Worm (Caenorhabditis elegans) whole organism, L4 larva: ENCODE data around the gene spp-28.

Experiments used
- D1046.2 ChIP-seq: fragments of 200-800 bp; sonication (Bioruptor generic); IDR thresholded peaks from 2 replicates; pipeline ENCODE4 v1.3.6; 2022; ENCODE audit warnings: missing genetic modification characterization, missing compliant biosample characterization
- F10B5.3 ChIP-seq: sonication (generic microtip); optimal IDR thresholded peaks from 2 replicates; lab custom pipeline; 2016; ENCODE audit warnings: mild to moderate bottlenecking, missing genetic modification characterization, missing compliant biosample characterization
- F37D6.2 ChIP-seq: sonication (generic microtip); optimal IDR thresholded peaks from 2 replicates; lab custom pipeline; 2016; ENCODE audit warnings: mild to moderate bottlenecking, missing genetic modification characterization, missing compliant biosample characterization
- F44E2.7 ChIP-seq: fragments of 200-800 bp; sonication (Bioruptor generic); IDR thresholded peaks from 2 replicates; pipeline ENCODE4 v2.1.2; 2022; ENCODE audit warnings: missing genetic modification characterization, missing compliant biosample characterization
- T20F7.1 ChIP-seq: fragments of 200-800 bp; sonication (Bioruptor generic); optimal IDR thresholded peaks from 2 replicates; lab custom pipeline; 2018; ENCODE audit warnings: mild to moderate bottlenecking, missing genetic modification characterization, missing compliant biosample characterization
- T26A8.4 ChIP-seq: fragments of 200-800 bp; sonication (Bioruptor generic); IDR thresholded peaks from 2 replicates; pipeline ENCODE4 v1.3.6; 2022; ENCODE audit warnings: missing genetic modification characterization, missing compliant biosample characterization
- Y48G9A.11 ChIP-seq: fragments of 200-800 bp; sonication (Bioruptor generic); IDR thresholded peaks from 2 replicates; pipeline ENCODE4 v1.3.6; 2022; ENCODE audit warnings: missing genetic modification reagents, missing genetic modification characterization, missing compliant biosample characterization
- Y5F2A.4 ChIP-seq: fragments of 200-800 bp; sonication (Bioruptor generic); optimal IDR thresholded peaks from 2 replicates; lab custom pipeline; 2018; ENCODE audit warnings: mild to moderate bottlenecking, missing genetic modification characterization, missing compliant biosample characterization
- ZK546.5 ChIP-seq, 2 experiments: sonication (generic microtip); optimal IDR thresholded peaks; 2 replicates each; lab custom pipeline; 2017; ENCODE audit warnings: missing biosample characterization in 2 of 2, missing genetic modification characterization in 2 of 2
- ama-1 ChIP-seq: fragments of 150-350 bp; optimal IDR thresholded peaks from 2 replicates; lab custom pipeline; 2014; ENCODE audit warnings: inconsistent platforms, mixed read lengths
- ceh-20 ChIP-seq: fragments of 200-800 bp; sonication (Bioruptor generic); IDR thresholded peaks from 2 replicates; pipeline ENCODE4 v1.3.6; 2022; ENCODE audit warnings: missing genetic modification reagents, missing genetic modification characterization, missing compliant biosample characterization
- ceh-32 ChIP-seq: sonication (generic microtip); optimal IDR thresholded peaks from 2 replicates; lab custom pipeline; 2016; ENCODE audit warnings: mild to moderate bottlenecking, missing genetic modification characterization, missing compliant biosample characterization; ENCODE audit not compliant: poor library complexity
- ceh-44 ChIP-seq: fragments of 200-800 bp; sonication (Bioruptor generic); IDR thresholded peaks from 2 replicates; pipeline ENCODE4 v1.3.6; 2022; ENCODE audit warnings: missing genetic modification reagents, missing genetic modification characterization, missing compliant biosample characterization
- ceh-62 ChIP-seq: sonication (generic microtip); optimal IDR thresholded peaks from 2 replicates; lab custom pipeline; 2017; ENCODE audit warnings: missing biosample characterization, missing genetic modification characterization
- cey-2 ChIP-seq: sonication (generic microtip); optimal IDR thresholded peaks from 3 replicates; lab custom pipeline; 2017; ENCODE audit warnings: missing genetic modification characterization, mild to moderate bottlenecking, missing compliant biosample characterization, antibody characterized with exemption, borderline replicate concordance; ENCODE audit not compliant: insufficient read depth
- dmd-8 ChIP-seq: fragments of 200-800 bp; sonication (Bioruptor generic); IDR thresholded peaks from 2 replicates; pipeline ENCODE4 v1.3.6; 2022; ENCODE audit warnings: missing genetic modification characterization, missing compliant biosample characterization
- duxl-1 ChIP-seq: sonication (generic microtip); optimal IDR thresholded peaks from 2 replicates; lab custom pipeline; 2016; ENCODE audit warnings: mild to moderate bottlenecking, missing genetic modification characterization, moderate library complexity, missing compliant biosample characterization; ENCODE audit not compliant: poor library complexity
- egl-27 ChIP-seq: sonication (generic microtip); optimal IDR thresholded peaks from 3 replicates; lab custom pipeline; 2017; ENCODE audit warnings: missing biosample characterization, missing genetic modification reagents, missing genetic modification characterization
- fos-1 ChIP-seq: fragments of 150-350 bp; optimal IDR thresholded peaks from 2 replicates; lab custom pipeline; 2014; ENCODE audit warnings: missing biosample characterization, missing genetic modification characterization
- hif-1 ChIP-seq, 2 experiments: sonication (generic microtip); optimal IDR thresholded peaks; 2 replicates each; lab custom pipeline; 2016 to 2017; ENCODE audit warnings: missing compliant biosample characterization in 2 of 2, missing genetic modification characterization in 2 of 2, missing genetic modification reagents in 2 of 2, missing genotype in 2 of 2, mild to moderate bottlenecking in 1 of 2
- hmg-1.1 ChIP-seq: fragments of 200-800 bp; sonication (Bioruptor generic); IDR thresholded peaks from 2 replicates; pipeline ENCODE4 v1.3.6; 2022; ENCODE audit warnings: missing genetic modification reagents, missing genetic modification characterization, missing compliant biosample characterization
- lin-1 ChIP-seq: fragments of 200-800 bp; sonication (Bioruptor generic); IDR thresholded peaks from 2 replicates; pipeline ENCODE4 v1.3.6; 2022; ENCODE audit warnings: missing genetic modification reagents, missing genetic modification characterization, missing compliant biosample characterization
- lir-3 ChIP-seq: sonication (generic microtip); optimal IDR thresholded peaks from 2 replicates; lab custom pipeline; 2016; ENCODE audit warnings: mild to moderate bottlenecking, missing genetic modification characterization, missing compliant biosample characterization
- lsy-2 ChIP-seq, 2 experiments: fragments of 150-350 bp in 1 of 2; sonication (generic microtip) in 1 of 2; optimal IDR thresholded peaks; 2 replicates each; lab custom pipeline; 2014 to 2017; ENCODE audit warnings: missing biosample characterization in 2 of 2, missing genetic modification characterization in 2 of 2
- madf-9 ChIP-seq: fragments of 200-800 bp; sonication (Bioruptor generic); conservative IDR thresholded peaks from 2 replicates; pipeline ENCODE4 v1.3.6; 2022; ENCODE audit warnings: missing genetic modification reagents, missing genetic modification characterization, missing compliant biosample characterization
- mdl-1 ChIP-seq, 2 experiments: fragments of 150-350 bp in 1 of 2; sonication (generic microtip) in 1 of 2; optimal IDR thresholded peaks; 2 replicates each; lab custom pipeline; 2014 to 2017; ENCODE audit warnings: missing biosample characterization in 2 of 2, missing genetic modification characterization in 2 of 2
- mdt-29 ChIP-seq: fragments of 200-800 bp; sonication (Bioruptor generic); IDR thresholded peaks from 2 replicates; pipeline ENCODE4 v1.3.6; 2022; ENCODE audit warnings: missing genetic modification reagents, missing genetic modification characterization, missing compliant biosample characterization
- mes-2 ChIP-seq: sonication (generic microtip); optimal IDR thresholded peaks from 2 replicates; lab custom pipeline; 2016; ENCODE audit warnings: missing genotype, mild to moderate bottlenecking, missing genetic modification characterization, missing compliant biosample characterization; ENCODE audit not compliant: poor library complexity, severe bottlenecking
- nhr-102 ChIP-seq: sonication (generic microtip); optimal IDR thresholded peaks from 2 replicates; lab custom pipeline; 2016; ENCODE audit warnings: mild to moderate bottlenecking, missing genetic modification characterization, moderate library complexity, missing compliant biosample characterization
- nhr-237 ChIP-seq: sonication (generic microtip); optimal IDR thresholded peaks from 2 replicates; lab custom pipeline; 2017; ENCODE audit warnings: missing biosample characterization, missing genetic modification characterization
- nhr-42 ChIP-seq: fragments of 200-800 bp; sonication (Bioruptor generic); IDR thresholded peaks from 2 replicates; pipeline ENCODE4 v1.3.6; 2022; ENCODE audit warnings: missing genetic modification characterization, missing compliant biosample characterization
- nhr-48 ChIP-seq: sonication (generic microtip); optimal IDR thresholded peaks from 2 replicates; lab custom pipeline; 2016; ENCODE audit warnings: mild to moderate bottlenecking, missing genetic modification characterization, missing compliant biosample characterization
- nhr-77 ChIP-seq: fragments of 150-350 bp; optimal IDR thresholded peaks from 2 replicates; lab custom pipeline; 2014; ENCODE audit warnings: missing biosample characterization, missing genetic modification characterization
- pha-4 ChIP-seq, 2 experiments: fragments of 150-350 bp in 1 of 2; fragments of 200-800 bp in 1 of 2; sonication (Bioruptor generic) in 1 of 2; IDR thresholded peaks in 1 of 2; optimal IDR thresholded peaks in 1 of 2; 2 replicates each; pipeline versions ENCODE4 v1.3.6 to Lab custom; 2014 to 2022; ENCODE audit warnings: missing genetic modification characterization in 2 of 2, missing genetic modification reagents in 2 of 2, missing biosample characterization in 1 of 2, missing compliant biosample characterization in 1 of 2
- pqm-1 ChIP-seq: sonication (generic microtip); optimal IDR thresholded peaks from 2 replicates; lab custom pipeline; 2017; ENCODE audit warnings: missing biosample characterization, missing genetic modification characterization
- rbr-2 ChIP-seq: sonication (generic microtip); optimal IDR thresholded peaks from 2 replicates; lab custom pipeline; 2016; ENCODE audit warnings: missing genotype, missing genetic modification characterization, missing compliant biosample characterization
- sdz-12 ChIP-seq: fragments of 200-800 bp; sonication (Bioruptor generic); optimal IDR thresholded peaks from 2 replicates; lab custom pipeline; 2018; ENCODE audit warnings: mild to moderate bottlenecking, missing genetic modification characterization, missing compliant biosample characterization
- set-16 ChIP-seq: fragments of 200-800 bp; sonication (Bioruptor generic); IDR thresholded peaks from 2 replicates; pipeline ENCODE4 v1.3.6; 2022; ENCODE audit warnings: missing genetic modification reagents, missing genetic modification characterization, missing compliant biosample characterization
- snpc-1.2 ChIP-seq: fragments of 200-800 bp; sonication (Bioruptor generic); IDR thresholded peaks from 2 replicates; pipeline ENCODE4 v1.3.6; 2022; ENCODE audit warnings: missing genetic modification reagents, missing genetic modification characterization, missing compliant biosample characterization
- snpc-4 ChIP-seq: fragments of 150-350 bp; optimal IDR thresholded peaks from 2 replicates; lab custom pipeline; 2014; ENCODE audit warnings: missing biosample characterization, missing genetic modification characterization
- spr-3 ChIP-seq: fragments of 200-800 bp; sonication (Bioruptor generic); optimal IDR thresholded peaks from 2 replicates; lab custom pipeline; 2018; ENCODE audit warnings: mild to moderate bottlenecking, missing genetic modification characterization, missing compliant biosample characterization
- tag-97 ChIP-seq: fragments of 200-800 bp; sonication (Bioruptor generic); IDR thresholded peaks from 2 replicates; pipeline ENCODE4 v1.3.6; 2022; ENCODE audit warnings: missing genetic modification characterization, missing compliant biosample characterization
- unc-39 ChIP-seq: sonication (generic microtip); optimal IDR thresholded peaks from 2 replicates; lab custom pipeline; 2017; ENCODE audit warnings: missing biosample characterization, missing genetic modification characterization
- zag-1 ChIP-seq: fragments of 150-350 bp; optimal IDR thresholded peaks from 2 replicates; lab custom pipeline; 2014; ENCODE audit warnings: missing biosample characterization, missing genetic modification characterization
- zfp-3 ChIP-seq: fragments of 200-800 bp; sonication (Bioruptor generic); conservative IDR thresholded peaks from 2 replicates; pipeline ENCODE4 v1.3.6; 2022; ENCODE audit warnings: missing genetic modification reagents, missing genetic modification characterization, missing compliant biosample characterization
- zip-11 ChIP-seq: fragments of 200-800 bp; sonication (Bioruptor generic); IDR thresholded peaks from 2 replicates; pipeline ENCODE4 v1.3.6; 2022; ENCODE audit warnings: missing genetic modification characterization, missing compliant biosample characterization
- zip-2 ChIP-seq: fragments of 150-350 bp; optimal IDR thresholded peaks from 2 replicates; lab custom pipeline; 2014; ENCODE audit warnings: missing biosample characterization, missing genetic modification characterization
- ztf-11 ChIP-seq: fragments of 150-350 bp; optimal IDR thresholded peaks from 2 replicates; lab custom pipeline; 2014; ENCODE audit warnings: missing biosample characterization, missing genetic modification characterization
- ztf-7 ChIP-seq: fragments of 150-350 bp; optimal IDR thresholded peaks from 2 replicates; lab custom pipeline; 2014; ENCODE audit warnings: missing biosample characterization, missing genetic modification characterization

The spp-28 gene

DNA sequence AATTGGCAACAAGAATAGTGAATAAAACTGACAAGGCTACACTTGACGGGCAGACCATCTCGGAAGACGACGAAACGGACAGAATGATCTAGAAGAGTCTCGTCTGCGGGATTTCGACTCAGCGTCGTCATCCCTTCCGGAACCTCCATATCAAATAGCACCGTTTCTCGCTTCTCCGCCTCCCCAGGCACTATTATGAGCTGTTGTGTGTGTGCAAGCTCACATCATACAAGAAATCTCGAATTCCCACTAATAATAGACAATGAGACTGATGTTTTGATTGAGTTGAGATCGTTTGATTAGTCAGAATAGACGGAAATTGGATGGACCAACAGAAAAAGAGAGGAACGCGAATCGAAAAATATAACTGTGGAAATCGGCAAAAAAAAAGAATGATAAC is at the start of gene spp-28:
TSS of gene spp-28 (minus strand) at position 101 of the 400 bp plus-strand sequence.
- TF ChIP-seq zfp-3 (GFP tag; lab: Robert Waterston, UW) (no peak), nhr-102 (no peak), D1046.2 (GFP tag; lab: Robert Waterston, UW) (no peak), zip-11 (GFP tag; lab: Robert Waterston, UW) (no peak), snpc-1.2 (GFP tag; lab: Robert Waterston, UW) (no peak)

DNA sequence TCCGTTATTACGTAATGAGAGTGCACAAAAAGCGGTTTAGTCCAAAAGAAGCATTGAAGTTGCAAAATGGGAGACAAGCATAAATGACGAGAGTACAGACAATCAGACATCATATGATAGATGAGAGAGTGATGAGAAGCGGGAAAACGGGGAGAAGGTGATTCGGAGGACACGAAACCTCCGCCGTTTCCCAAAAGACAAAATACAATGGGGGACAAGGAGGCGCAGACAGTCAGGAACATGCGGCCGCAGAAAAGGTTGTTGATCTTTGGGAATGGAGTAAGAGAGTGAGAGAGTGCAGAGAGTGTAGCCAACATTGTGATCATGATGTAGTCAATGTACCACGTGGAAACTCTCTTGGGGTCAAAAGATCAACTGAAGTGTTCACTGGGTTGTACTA is 47.5 kb upstream of the spp-28 start:
- TF ChIP-seq lir-3 (no peak), dmd-8 (GFP tag; lab: Robert Waterston, UW) (peak; percentile 72; the same call in 1 of the 2 replicates), F37D6.2 (peak; percentile 68), sdz-12 (no peak), ztf-7 (tag; lab: Kevin White, UChicago) (peak; percentile 74), spr-3 (GFP tag; lab: Kevin White, UChicago) (peak; percentile 20), nhr-237 (tag; lab: Kevin White, UChicago) (no peak), ceh-20 (peak; percentile 88), snpc-4 (tag; lab: Kevin White, UChicago) (no peak), rbr-2 (tag; lab: Kevin White, UChicago) (peak; percentile 88), ama-1 (lab: Kevin White, UChicago) (no peak), fos-1 (tag; lab: Kevin White, UChicago) (no peak), pha-4 (GFP tag; IDR thresholded peaks at IDR 0.05; lab: Robert Waterston, UW) (peak; percentile 86), pha-4 (tag; optimal IDR thresholded peaks at IDR 0.05; lab: Kevin White, UChicago) (peak; percentile 87), tag-97 (GFP tag; lab: Robert Waterston, UW) (no peak), lin-1 (GFP tag; lab: Robert Waterston, UW) (peak; percentile 91), mdt-29 (GFP tag; lab: Robert Waterston, UW) (peak; percentile 67), ceh-32 (tag; lab: Kevin White, UChicago) (peak; percentile 32), lsy-2 (tag; optimal IDR thresholded peaks at IDR 0.05; lab: Kevin White, UChicago) (peak; percentile 84 to 89), madf-9 (GFP tag; lab: Robert Waterston, UW) (peak; percentile 70; the same call in 1 of the 2 replicates), F44E2.7 (GFP tag; lab: Robert Waterston, UW) (no peak), Y48G9A.11 (GFP tag; lab: Robert Waterston, UW) (no peak), T26A8.4 (GFP tag; lab: Robert Waterston, UW) (peak; percentile 76), D1046.2 (GFP tag; lab: Robert Waterston, UW) (no peak), mdl-1 (tag; optimal IDR thresholded peaks at IDR 0.05; lab: Kevin White, UChicago) (peak; percentile 91 to 99), nhr-48 (tag; lab: Kevin White, UChicago) (peak; percentile 98), ceh-62 (tag; lab: Kevin White, UChicago) (no peak), cey-2 (tag; lab: Kevin White, UChicago) (peak; percentile 86), mes-2 (tag; lab: Kevin White, UChicago) (peak; percentile 76), hmg-1.1 (GFP tag; lab: Robert Waterston, UW) (peak; percentile 81), ceh-44 (GFP tag; lab: Robert Waterston, UW) (no peak), Y5F2A.4 (GFP tag; lab: Kevin White, UChicago) (no peak), ztf-11 (tag; lab: Kevin White, UChicago) (no peak), hif-1 (tag; optimal IDR thresholded peaks at IDR 0.05; lab: Kevin White, UChicago) (peak; percentile 48 to 90), duxl-1 (tag; lab: Kevin White, UChicago) (peak; percentile 70), zip-2 (no peak), unc-39 (tag; lab: Kevin White, UChicago) (no peak), T20F7.1 (GFP tag; lab: Kevin White, UChicago) (peak; percentile 71), set-16 (peak; percentile 57; the same call in 1 of the 2 replicates), zag-1 (tag; lab: Kevin White, UChicago) (no peak), F10B5.3 (tag; lab: Kevin White, UChicago) (no peak), ZK546.5 (tag; optimal IDR thresholded peaks at IDR 0.05; lab: Kevin White, UChicago) (no peak), nhr-77 (tag; lab: Kevin White, UChicago) (peak; percentile 81), pqm-1 (tag; lab: Kevin White, UChicago) (peak; percentile 50), egl-27 (peak; percentile 42), nhr-42 (no peak)
